Worm (Caenorhabditis elegans) whole organism, early embryonic: ENCODE data around the gene cdh-10.

Source experiments
- ama-1 ChIP-seq: fragments of 150-350 bp; optimal IDR thresholded peaks from 2 replicates; lab custom pipeline; 2014
- ceh-13 ChIP-seq: fragments of 200-800 bp; sonication (Bioruptor generic); optimal IDR thresholded peaks from 2 replicates; lab custom pipeline; 2018; ENCODE audit warnings: mild to moderate bottlenecking, missing genetic modification characterization, missing compliant biosample characterization
- flt-1 ChIP-seq: fragments of 200-800 bp; sonication (Bioruptor generic); IDR thresholded peaks from 2 replicates; pipeline ENCODE4 v1.3.6; 2022; ENCODE audit warnings: missing genetic modification characterization, missing compliant biosample characterization
- sea-1 ChIP-seq: fragments of 200-800 bp; sonication (Bioruptor generic); conservative IDR thresholded peaks from 2 replicates; pipeline ENCODE4 v1.3.6; 2022; ENCODE audit warnings: missing genetic modification characterization, missing compliant biosample characterization

DNA sequence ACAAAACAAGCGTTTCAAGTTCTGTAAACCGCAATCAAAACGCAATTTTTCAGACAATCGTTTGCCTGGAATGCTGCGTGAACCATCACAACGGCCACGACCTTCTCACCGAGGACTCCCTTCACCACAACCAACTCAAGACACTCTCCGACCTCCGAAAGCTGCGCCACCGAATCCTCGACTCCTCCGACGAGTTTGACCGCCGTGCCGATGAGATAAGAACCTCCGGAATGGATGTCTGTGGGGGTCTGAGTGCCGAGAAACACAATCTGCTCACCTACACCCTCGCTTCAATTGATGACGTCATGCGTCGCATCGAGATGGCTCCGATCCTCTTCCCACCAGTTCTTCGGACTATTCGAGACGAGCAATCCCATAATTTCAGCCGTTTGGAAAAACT, 28.8 kb downstream of the cdh-10 start:
- TF ChIP-seq ceh-13 (GFP tag; lab: Kevin White, UChicago) (no peak), flt-1 (GFP tag; lab: Robert Waterston, UW) (no peak), sea-1 (GFP tag; lab: Robert Waterston, UW) (no peak), ama-1 (lab: Kevin White, UChicago) (no peak)
